Worm (Caenorhabditis elegans) whole organism, L3 larva: Measurements from ENCODE around the gene srx-10.

Experiments used
- R02D3.7 ChIP-seq: fragments of 150-350 bp; optimal IDR thresholded peaks from 2 replicates; lab custom pipeline; 2014; ENCODE audit warnings: missing biosample characterization, missing genetic modification characterization
- ZK546.5 ChIP-seq: sonication (generic microtip); optimal IDR thresholded peaks from 2 replicates; lab custom pipeline; 2017; ENCODE audit warnings: missing biosample characterization, missing genetic modification characterization
- daf-12 ChIP-seq: fragments of 150-350 bp; optimal IDR thresholded peaks from 2 replicates; lab custom pipeline; 2014; ENCODE audit warnings: missing biosample characterization, missing genetic modification reagents, missing genetic modification characterization
- egl-27 ChIP-seq: sonication (generic microtip); optimal IDR thresholded peaks from 4 replicates; lab custom pipeline; 2017; ENCODE audit warnings: missing biosample characterization, missing genetic modification reagents, missing genetic modification characterization
- elt-1 ChIP-seq: fragments of 150-350 bp; optimal IDR thresholded peaks from 2 replicates; lab custom pipeline; 2014; ENCODE audit warnings: missing biosample characterization, missing genetic modification characterization
- elt-3 ChIP-seq, 3 experiments: fragments of 150-350 bp in 1 of 3; sonication (generic microtip) in 2 of 3; optimal IDR thresholded peaks; 2 replicates in 2 of 3; 4 replicates in 1 of 3; lab custom pipeline; 2014 to 2017; ENCODE audit warnings: missing biosample characterization in 3 of 3, missing genetic modification characterization in 3 of 3
- fkh-10 ChIP-seq: sonication (generic microtip); optimal IDR thresholded peaks from 2 replicates; lab custom pipeline; 2017; ENCODE audit warnings: missing biosample characterization, missing genetic modification reagents, missing genetic modification characterization
- nfya-1 ChIP-seq: sonication (generic microtip); optimal IDR thresholded peaks from 2 replicates; lab custom pipeline; 2017; ENCODE audit warnings: missing genetic modification characterization, mild to moderate bottlenecking, missing compliant biosample characterization, antibody characterized with exemption, moderate library complexity; ENCODE audit not compliant: insufficient read depth
- nhr-11 ChIP-seq: fragments of 150-350 bp; optimal IDR thresholded peaks from 2 replicates; lab custom pipeline; 2014; ENCODE audit warnings: missing biosample characterization, missing genetic modification characterization
- tbx-2 ChIP-seq: sonication (generic microtip); optimal IDR thresholded peaks from 2 replicates; lab custom pipeline; 2016; ENCODE audit warnings: mild to moderate bottlenecking, missing genetic modification characterization, missing compliant biosample characterization
- unc-39 ChIP-seq: sonication (generic microtip); optimal IDR thresholded peaks from 4 replicates; lab custom pipeline; 2017; ENCODE audit warnings: missing biosample characterization, missing genetic modification characterization
- unc-62 ChIP-seq: fragments of 150-350 bp; sonication (generic microtip); optimal IDR thresholded peaks from 4 replicates; lab custom pipeline; 2014; ENCODE audit warnings: missing biosample characterization, missing genetic modification reagents, missing genetic modification characterization
- zag-1 ChIP-seq: fragments of 150-350 bp; optimal IDR thresholded peaks from 2 replicates; lab custom pipeline; 2014; ENCODE audit warnings: missing biosample characterization, missing genetic modification characterization

DNA sequence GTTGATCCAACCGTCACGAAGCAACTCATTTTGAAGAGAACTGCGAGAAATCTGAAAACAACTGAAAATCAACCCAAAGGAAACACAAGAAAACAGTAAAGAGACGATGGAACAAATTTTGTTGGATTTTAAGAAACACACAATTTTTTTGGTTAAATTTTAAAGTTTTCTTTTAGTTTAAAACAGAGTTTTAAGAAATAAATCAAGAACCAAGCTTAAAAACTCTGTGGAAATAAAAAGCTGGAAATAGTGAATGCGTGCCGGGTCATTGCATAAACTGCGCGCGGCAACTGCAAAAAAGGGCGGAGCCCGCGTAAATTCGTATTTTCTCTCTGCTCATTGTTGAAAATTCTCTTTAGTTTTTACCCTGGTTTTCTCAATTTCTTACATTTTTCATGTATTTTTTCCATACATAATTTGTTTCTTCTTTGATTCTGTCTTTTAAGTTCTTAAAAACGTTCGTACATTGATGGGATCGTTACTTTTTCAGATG is 15.7 kb upstream of the srx-10 start, which contains the start of the genes algn-13 and R10D12.13:
- no peak for TF ChIP-seq egl-27
- no peak for TF ChIP-seq ZK546.5 (tag; lab: Kevin White, UChicago)
- peak; percentile 46 for TF ChIP-seq R02D3.7
- no peak for TF ChIP-seq elt-3 (tag; optimal IDR thresholded peaks at IDR 0.05; lab: Kevin White, UChicago)
- no peak for TF ChIP-seq tbx-2 (tag; lab: Kevin White, UChicago)
- TF ChIP-seq unc-62 (GFP tag; lab: Kevin White, UChicago) = no peak
- no peak for TF ChIP-seq unc-39
- TF ChIP-seq zag-1 (tag; lab: Kevin White, UChicago) = no peak
- TF ChIP-seq fkh-10 (GFP tag; lab: Kevin White, UChicago) = no peak
- TF ChIP-seq elt-1 (tag; lab: Kevin White, UChicago) = no peak
- TF ChIP-seq nhr-11 (tag; lab: Kevin White, UChicago) = no peak
- peak; percentile 54 for TF ChIP-seq nfya-1 (tag; lab: Kevin White, UChicago)
- TF ChIP-seq daf-12 (tag; lab: Kevin White, UChicago) = no peak
